Fruit fly (Drosophila melanogaster) whole organism, prepupa: ENCODE data around the gene Ucp4A.

Experiments used
- Blimp-1 ChIP-seq: fragments of 200-800 bp; sonication (Bioruptor generic); optimal IDR thresholded peaks from 3 replicates; lab custom pipeline; 2017; ENCODE audit warnings: missing biosample characterization, missing genetic modification characterization, mild to moderate bottlenecking, moderate library complexity, missing genetic modification reagents
- CG10631 ChIP-seq: fragments of 200-800 bp; sonication (Bioruptor generic); optimal IDR thresholded peaks from 2 replicates; lab custom pipeline; 2016; ENCODE audit warnings: missing biosample characterization, missing genetic modification characterization
- CG11294 ChIP-seq: fragments of 200-800 bp; sonication (Bioruptor generic); IDR thresholded peaks from 2 replicates; pipeline ENCODE4 v1.3.6; 2022; ENCODE audit warnings: missing biosample characterization, missing genetic modification characterization
- CG11762 ChIP-seq: fragments of 200-800 bp; sonication (Bioruptor generic); optimal IDR thresholded peaks from 3 replicates; lab custom pipeline; 2016; ENCODE audit warnings: missing biosample characterization, missing genetic modification characterization; ENCODE audit not compliant: insufficient read depth
- CG11902 ChIP-seq: fragments of 200-800 bp; sonication (Bioruptor generic); optimal IDR thresholded peaks from 3 replicates; lab custom pipeline; 2016; ENCODE audit warnings: missing biosample characterization, missing genetic modification characterization
- CG15336 ChIP-seq: fragments of 200-800 bp; sonication (Bioruptor generic); IDR thresholded peaks from 2 replicates; pipeline ENCODE4 v1.3.6; 2022; ENCODE audit warnings: missing biosample characterization, missing genetic modification characterization
- CG16779 ChIP-seq: fragments of 200-800 bp; sonication (Bioruptor generic); optimal IDR thresholded peaks from 3 replicates; lab custom pipeline; 2017; ENCODE audit warnings: missing biosample characterization, mild to moderate bottlenecking, missing genetic modification characterization
- CG3032 ChIP-seq: fragments of 200-800 bp; optimal IDR thresholded peaks from 2 replicates; lab custom pipeline; 2019; ENCODE audit warnings: missing biosample characterization, mild to moderate bottlenecking, missing genetic modification characterization, moderate library complexity
- CG31627 ChIP-seq: fragments of 200-800 bp; sonication (Bioruptor generic); optimal IDR thresholded peaks from 3 replicates; lab custom pipeline; 2016; ENCODE audit warnings: missing biosample characterization, missing genetic modification characterization
- CG32006 ChIP-seq: fragments of 200-800 bp; sonication (Bioruptor generic); optimal IDR thresholded peaks from 3 replicates; lab custom pipeline; 2017; ENCODE audit warnings: missing biosample characterization, mild to moderate bottlenecking, missing genetic modification characterization
- CG34406 ChIP-seq: fragments of 200-800 bp; sonication (Bioruptor generic); optimal IDR thresholded peaks from 3 replicates; lab custom pipeline; 2016; ENCODE audit warnings: missing biosample characterization, missing genetic modification characterization
- CG3919 ChIP-seq: fragments of 200-800 bp; sonication (Bioruptor generic); optimal IDR thresholded peaks from 3 replicates; lab custom pipeline; 2016; ENCODE audit warnings: missing biosample characterization, missing genetic modification characterization
- CG6808 ChIP-seq: fragments of 200-800 bp; sonication (Bioruptor generic); optimal IDR thresholded peaks from 3 replicates; lab custom pipeline; 2017; ENCODE audit warnings: missing biosample characterization, missing genetic modification characterization, mild to moderate bottlenecking, moderate library complexity, missing genetic modification reagents
- CG6854 ChIP-seq: fragments of 200-800 bp; sonication (Bioruptor generic); optimal IDR thresholded peaks from 2 replicates; lab custom pipeline; 2017; ENCODE audit warnings: missing biosample characterization, mild to moderate bottlenecking, missing genetic modification characterization
- CG7368 ChIP-seq: fragments of 200-800 bp; sonication (Bioruptor generic); optimal IDR thresholded peaks from 3 replicates; lab custom pipeline; 2016; ENCODE audit warnings: missing biosample characterization, missing genetic modification characterization
- CG8632 ChIP-seq: fragments of 200-800 bp; sonication (Bioruptor generic); optimal IDR thresholded peaks from 3 replicates; lab custom pipeline; 2016; ENCODE audit warnings: missing biosample characterization, missing genetic modification characterization
- CG9139 ChIP-seq: fragments of 200-800 bp; sonication (Bioruptor generic); optimal IDR thresholded peaks from 3 replicates; lab custom pipeline; 2017; ENCODE audit warnings: missing biosample characterization, mild to moderate bottlenecking, missing genetic modification characterization
- Eip75B ChIP-seq: fragments of 200-800 bp; sonication (Bioruptor generic); optimal IDR thresholded peaks from 3 replicates; lab custom pipeline; 2016; ENCODE audit warnings: missing biosample characterization, missing genetic modification characterization
- Eip78C ChIP-seq: fragments of 200-800 bp; sonication (Bioruptor generic); peaks from one replicate; lab custom pipeline; 2016; ENCODE audit warnings: missing biosample characterization, missing genetic modification characterization
- Eip93F ChIP-seq: fragments of 200-800 bp; sonication (Bioruptor generic); optimal IDR thresholded peaks from 2 replicates; lab custom pipeline; 2016; ENCODE audit warnings: missing biosample characterization, mild to moderate bottlenecking, missing genetic modification characterization
- Ets21C ChIP-seq: fragments of 200-800 bp; sonication (Bioruptor generic); optimal IDR thresholded peaks from 3 replicates; lab custom pipeline; 2016; ENCODE audit warnings: missing biosample characterization, missing genetic modification characterization
- Gug ChIP-seq: fragments of 200-800 bp; sonication (Bioruptor generic); IDR thresholded peaks from 2 replicates; pipeline ENCODE4 v1.3.6; 2022; ENCODE audit warnings: missing biosample characterization, missing genetic modification characterization
- Hr38 ChIP-seq: sonication (Bioruptor generic); optimal IDR thresholded peaks from 2 replicates; lab custom pipeline; 2016; ENCODE audit warnings: missing biosample characterization, missing genetic modification characterization
- Hr39 ChIP-seq: fragments of 200-800 bp; sonication (Bioruptor generic); optimal IDR thresholded peaks from 2 replicates; lab custom pipeline; 2016; ENCODE audit warnings: missing biosample characterization, missing genetic modification characterization
- Hr4 ChIP-seq: fragments of 200-800 bp; sonication (Bioruptor generic); optimal IDR thresholded peaks from 3 replicates; lab custom pipeline; 2016; ENCODE audit warnings: missing biosample characterization, missing genetic modification characterization
- Lpt ChIP-seq: fragments of 200-800 bp; sonication (Bioruptor generic); optimal IDR thresholded peaks from 3 replicates; lab custom pipeline; 2016; ENCODE audit warnings: missing biosample characterization, missing genetic modification characterization
- Met ChIP-seq: fragments of 200-800 bp; sonication (Bioruptor generic); optimal IDR thresholded peaks from 3 replicates; lab custom pipeline; 2016; ENCODE audit warnings: missing biosample characterization, missing genetic modification characterization
- OdsH ChIP-seq: fragments of 200-800 bp; sonication (Bioruptor generic); optimal IDR thresholded peaks from 3 replicates; lab custom pipeline; 2016; ENCODE audit warnings: missing biosample characterization, missing genetic modification characterization
- Smox ChIP-seq: fragments of 200-800 bp; sonication (Bioruptor generic); optimal IDR thresholded peaks from 3 replicates; lab custom pipeline; 2016; ENCODE audit warnings: missing biosample characterization, missing genetic modification characterization
- Sox14 ChIP-seq: fragments of 200-800 bp; sonication (Bioruptor generic); optimal IDR thresholded peaks from 3 replicates; lab custom pipeline; 2016; ENCODE audit warnings: missing biosample characterization, missing genetic modification characterization
- achi ChIP-seq: fragments of 200-800 bp; sonication (Bioruptor generic); optimal IDR thresholded peaks from 3 replicates; lab custom pipeline; 2016; ENCODE audit warnings: missing biosample characterization, missing genetic modification characterization
- cyc ChIP-seq: fragments of 200-800 bp; sonication (Bioruptor generic); optimal IDR thresholded peaks from 3 replicates; lab custom pipeline; 2016; ENCODE audit warnings: missing biosample characterization, missing genetic modification characterization
- dac ChIP-seq: fragments of 200-800 bp; sonication (Bioruptor generic); optimal IDR thresholded peaks from 2 replicates; lab custom pipeline; 2017; ENCODE audit warnings: missing biosample characterization, mild to moderate bottlenecking, missing genetic modification characterization
- dsx ChIP-seq: fragments of 200-800 bp; optimal IDR thresholded peaks from 3 replicates; lab custom pipeline; 2019; ENCODE audit warnings: missing biosample characterization, mild to moderate bottlenecking, missing genetic modification characterization, moderate library complexity; ENCODE audit not compliant: poor library complexity, severe bottlenecking
- eg ChIP-seq: fragments of 200-800 bp; sonication (Bioruptor generic); IDR thresholded peaks from 3 replicates; pipeline ENCODE4 v1.3.6; 2022; ENCODE audit warnings: missing biosample characterization, missing genetic modification characterization
- esn ChIP-seq: fragments of 200-800 bp; sonication (Bioruptor generic); optimal IDR thresholded peaks from 2 replicates; lab custom pipeline; 2016; ENCODE audit warnings: missing biosample characterization, mild to moderate bottlenecking, missing genetic modification characterization, moderate library complexity
- fd85E ChIP-seq: fragments of 200-800 bp; sonication (Bioruptor generic); optimal IDR thresholded peaks from 3 replicates; lab custom pipeline; 2016; ENCODE audit warnings: missing biosample characterization, missing genetic modification characterization
- lz ChIP-seq: fragments of 200-800 bp; sonication (Bioruptor generic); optimal IDR thresholded peaks from 3 replicates; lab custom pipeline; 2016; ENCODE audit warnings: missing biosample characterization, missing genetic modification characterization
- net ChIP-seq: fragments of 200-800 bp; sonication (Bioruptor generic); optimal IDR thresholded peaks from 3 replicates; lab custom pipeline; 2016; ENCODE audit warnings: missing biosample characterization, missing genetic modification characterization
- pdm3 ChIP-seq: fragments of 200-800 bp; sonication (Bioruptor generic); optimal IDR thresholded peaks from 3 replicates; lab custom pipeline; 2016; ENCODE audit warnings: missing biosample characterization, missing genetic modification characterization
- salr ChIP-seq, 2 experiments: fragments of 200-800 bp; sonication (Bioruptor generic); optimal IDR thresholded peaks; 3 replicates each; lab custom pipeline; 2016 to 2018; ENCODE audit warnings: missing biosample characterization in 2 of 2, missing genetic modification characterization in 2 of 2, mild to moderate bottlenecking in 1 of 2
- spab ChIP-seq: fragments of 200-800 bp; sonication (Bioruptor generic); optimal IDR thresholded peaks from 2 replicates; lab custom pipeline; 2017; ENCODE audit warnings: missing biosample characterization, mild to moderate bottlenecking, missing genetic modification characterization, missing genetic modification reagents
- ss ChIP-seq, 2 experiments: fragments of 200-800 bp; sonication (Bioruptor generic); optimal IDR thresholded peaks; 2 replicates in 1 of 2; 3 replicates in 1 of 2; lab custom pipeline; 2017 to 2018; ENCODE audit warnings: mild to moderate bottlenecking in 2 of 2, missing biosample characterization in 2 of 2, missing genetic modification characterization in 2 of 2, moderate library complexity in 1 of 2
- topi ChIP-seq: fragments of 200-800 bp; sonication (Bioruptor generic); optimal IDR thresholded peaks from 3 replicates; lab custom pipeline; 2016; ENCODE audit warnings: missing biosample characterization, missing genetic modification characterization
- vri ChIP-seq: fragments of 200-800 bp; sonication (Bioruptor generic); optimal IDR thresholded peaks from 3 replicates; lab custom pipeline; 2016; ENCODE audit warnings: missing biosample characterization, mild to moderate bottlenecking, missing genetic modification characterization

Ucp4A gene

DNA sequence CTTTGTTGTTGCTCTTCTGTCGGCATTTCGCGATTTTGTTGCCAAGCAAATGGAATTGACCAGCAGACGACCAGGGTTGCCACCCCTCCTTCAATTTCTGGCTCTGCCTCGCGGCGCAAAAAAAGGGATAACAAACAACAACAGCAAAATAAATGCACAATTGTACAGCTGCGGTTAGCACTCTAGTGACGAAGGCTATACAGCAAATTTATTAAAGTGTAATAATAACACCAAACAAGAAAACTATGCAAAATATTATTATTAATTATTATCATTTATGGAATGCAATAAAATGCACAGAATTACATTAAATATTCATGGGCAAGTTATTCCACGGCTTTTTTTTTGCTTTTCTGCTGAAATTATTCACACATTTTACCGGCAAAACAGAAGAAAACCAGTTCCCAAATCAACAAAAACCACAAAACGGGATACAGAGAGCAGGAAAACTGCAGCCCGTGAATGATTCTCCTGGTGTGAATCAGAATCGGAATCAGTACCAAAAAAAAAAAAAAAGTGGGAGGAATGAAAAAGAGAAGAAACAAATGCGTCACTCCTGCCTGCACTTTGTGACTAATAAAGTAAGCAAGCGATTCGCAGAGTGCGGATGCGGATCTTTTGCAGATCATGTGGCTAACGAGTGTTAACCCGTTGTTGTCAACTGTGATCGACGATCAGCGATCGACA lies 34.6 kb downstream of the Ucp4A start (continued):
- TF ChIP-seq vri (GFP tag; lab: Kevin White, UChicago) (peak; percentile 25), CG11902 (peak; percentile 14), CG7368 (GFP tag; lab: Kevin White, UChicago) (peak; percentile 20), pdm3 (GFP tag; lab: Kevin White, UChicago) (peak; percentile 52), esn (GFP tag; lab: Kevin White, UChicago) (peak; percentile 72), Smox (GFP tag; lab: Kevin White, UChicago) (peak; percentile 72), CG6808 (GFP tag; lab: Kevin White, UChicago) (peak; percentile 65), Hr38 (GFP tag; lab: Kevin White, UChicago) (no peak), CG32006 (GFP tag; lab: Kevin White, UChicago) (peak; percentile 73), Hr4 (GFP tag; lab: Kevin White, UChicago) (peak; percentile 53), CG8632 (peak; percentile 69), CG10631 (GFP tag; lab: Kevin White, UChicago) (peak; percentile 63), dac (GFP tag; lab: Kevin White, UChicago) (no peak), CG9139 (GFP tag; lab: Kevin White, UChicago) (peak; percentile 57), lz (GFP tag; lab: Kevin White, UChicago) (peak; percentile 52), salr (GFP tag; optimal IDR thresholded peaks at IDR 0.05; lab: Kevin White, UChicago) (peak in 1 of 2 experiments; percentile 59), Eip78C (peak; percentile 91)

DNA sequence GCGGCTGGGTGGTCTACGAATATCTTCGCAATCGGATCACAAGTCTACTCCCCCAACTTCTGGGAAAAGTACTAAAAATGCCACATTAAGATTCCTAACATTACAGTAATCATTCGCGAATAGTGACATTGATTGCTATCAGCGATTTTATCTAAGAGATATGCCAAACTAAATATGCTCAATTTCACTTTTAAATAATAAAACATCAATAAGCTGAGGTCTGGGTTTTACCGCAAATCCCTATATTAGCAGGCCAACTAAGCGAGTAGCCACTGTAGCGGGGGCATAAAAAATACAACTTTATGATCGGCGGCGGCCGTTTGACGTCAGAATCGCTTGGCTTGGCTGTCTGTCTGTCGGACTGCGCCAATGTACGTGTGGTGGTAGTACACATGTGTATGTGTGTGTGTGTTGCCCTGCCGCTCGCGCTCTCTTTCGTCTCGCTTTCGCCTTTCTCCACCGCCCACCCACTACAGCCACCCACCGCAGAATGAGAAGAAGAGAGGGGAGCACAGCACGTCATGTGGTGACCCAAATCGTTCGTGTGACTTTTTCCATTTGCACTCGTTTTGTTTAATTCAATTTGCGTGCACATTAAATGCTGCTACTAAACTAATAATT lies 35.6 kb downstream of the Ucp4A start:
- TF ChIP-seq dsx (GFP tag; lab: Kevin White, UChicago), result peak; percentile 75
- TF ChIP-seq cyc (GFP tag; lab: Kevin White, UChicago), result peak; percentile 92
- TF ChIP-seq eg (GFP tag; lab: Robert Waterston, UW), result peak; percentile 97
- TF ChIP-seq Gug (GFP tag; lab: Robert Waterston, UW), result peak; percentile 89
- TF ChIP-seq lz (GFP tag; lab: Kevin White, UChicago), result peak; percentile 96
- peak; percentile 75 for TF ChIP-seq Blimp-1 (GFP tag; lab: Kevin White, UChicago)
- peak; percentile 72 for TF ChIP-seq CG6808 (GFP tag; lab: Kevin White, UChicago)
- peak; percentile 88 for TF ChIP-seq CG10631 (GFP tag; lab: Kevin White, UChicago)
- peak; percentile 6 for TF ChIP-seq CG9139 (GFP tag; lab: Kevin White, UChicago)
- peak; percentile 85 for TF ChIP-seq CG3919
- TF ChIP-seq Eip93F (GFP tag; lab: Kevin White, UChicago), result peak; percentile 92
- peak; percentile 93 for TF ChIP-seq vri (GFP tag; lab: Kevin White, UChicago)
- TF ChIP-seq CG15336 (GFP tag; lab: Robert Waterston, UW), result peak; percentile 89
- peak; percentile 93 for TF ChIP-seq OdsH (GFP tag; lab: Kevin White, UChicago)
- TF ChIP-seq net (GFP tag; lab: Kevin White, UChicago), result peak; percentile 86
- TF ChIP-seq CG3032, result peak; percentile 78
- peak; percentile 97 for TF ChIP-seq CG31627 (GFP tag; lab: Kevin White, UChicago)
- TF ChIP-seq Lpt, result peak; percentile 87
- peak; percentile 53 for TF ChIP-seq fd85E (GFP tag; lab: Kevin White, UChicago)
- peak; percentile 97 for TF ChIP-seq Hr39 (GFP tag; lab: Kevin White, UChicago)
- peak; percentile 85 for TF ChIP-seq CG34406
- TF ChIP-seq CG11294 (GFP tag; lab: Robert Waterston, UW), result peak; percentile 89
- peak; percentile 47 for TF ChIP-seq spab
- peak; percentile 95 for TF ChIP-seq Ets21C (GFP tag; lab: Kevin White, UChicago)
- TF ChIP-seq CG16779, result peak; percentile 64
- TF ChIP-seq salr (GFP tag; optimal IDR thresholded peaks at IDR 0.05; lab: Kevin White, UChicago), result peak; percentile 79 to 80
- TF ChIP-seq CG11762, result peak; percentile 80
- peak; percentile 89 for TF ChIP-seq achi (GFP tag; lab: Kevin White, UChicago)
- peak; percentile 87 for TF ChIP-seq dac (GFP tag; lab: Kevin White, UChicago)
- TF ChIP-seq topi (GFP tag; lab: Kevin White, UChicago), result peak; percentile 92
- TF ChIP-seq Sox14 (GFP tag; lab: Kevin White, UChicago), result peak; percentile 94
- peak; percentile 93 for TF ChIP-seq Smox (GFP tag; lab: Kevin White, UChicago)
- TF ChIP-seq pdm3 (GFP tag; lab: Kevin White, UChicago), result peak; percentile 96
- peak; percentile 65 for TF ChIP-seq CG6854
- TF ChIP-seq Hr4 (GFP tag; lab: Kevin White, UChicago), result peak; percentile 95
- TF ChIP-seq Eip75B (GFP tag; lab: Kevin White, UChicago), result peak; percentile 91
- peak; percentile 97 for TF ChIP-seq Eip78C
- peak; percentile 54 to 80 for TF ChIP-seq ss (GFP tag; optimal IDR thresholded peaks at IDR 0.05; lab: Kevin White, UChicago)
- peak; percentile 95 for TF ChIP-seq Met
